Worm (Caenorhabditis elegans): ENCODE data around the gene D1044.4.
A peak's percentile ranks its signal among the peaks of the same experiment; 100 is the strongest.

DNA sequence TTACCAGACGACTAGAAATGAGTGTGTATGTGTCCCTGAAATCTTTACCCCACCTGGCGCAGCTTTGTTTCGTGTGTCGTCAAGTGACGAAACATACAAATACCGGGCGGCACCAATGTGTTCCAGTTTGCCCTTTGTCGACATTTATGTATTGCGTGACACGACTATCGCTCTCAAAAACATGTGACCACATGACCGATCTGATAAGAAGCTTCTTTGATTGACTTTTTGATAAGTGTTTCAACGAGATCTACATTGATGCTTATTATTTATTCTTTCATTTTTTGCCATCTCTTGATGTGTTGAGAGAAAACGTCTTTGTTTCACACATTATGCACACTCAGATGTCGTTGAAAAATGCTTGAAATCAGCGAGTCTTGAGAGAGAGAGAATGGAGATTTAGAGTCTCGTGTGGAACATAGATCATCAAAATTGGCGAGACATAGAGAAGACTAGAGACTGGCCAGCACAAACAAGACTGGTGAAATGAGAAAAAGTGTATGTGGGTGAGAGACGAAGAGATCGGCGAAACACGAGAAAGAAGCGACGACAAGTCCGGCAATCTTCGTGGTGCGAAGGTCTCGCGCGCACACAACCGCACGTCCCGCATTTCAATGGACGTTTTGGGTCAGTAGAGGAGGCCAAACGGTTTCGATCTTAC is 18.8 kb downstream of the D1044.4 start:
- no peak for TF ChIP-seq dao-5 (tag; optimal IDR thresholded peaks at IDR 0.05)
- no peak for TF ChIP-seq W03F9.2 (tag; optimal IDR thresholded peaks at IDR 0.05)
- peak; percentile 32 for TF ChIP-seq him-1 (tag; optimal IDR thresholded peaks at IDR 0.05)
